Worm (Caenorhabditis elegans) whole organism, L4 larva: ENCODE results near the gene ints-11.

ENCODE experiments used
- Y48G9A.11 ChIP-seq: fragments of 200-800 bp; sonication (Bioruptor generic); IDR thresholded peaks from 2 replicates; pipeline ENCODE4 v1.3.6; 2022; ENCODE audit warnings: missing genetic modification reagents, missing genetic modification characterization, missing compliant biosample characterization
- Y75B8A.6 ChIP-seq: fragments of 200-800 bp; sonication (Bioruptor generic); IDR thresholded peaks from 2 replicates; pipeline ENCODE4 v1.3.6; 2022; ENCODE audit warnings: missing genetic modification reagents, missing genetic modification characterization, missing compliant biosample characterization
- ama-1 ChIP-seq: fragments of 150-350 bp; optimal IDR thresholded peaks from 2 replicates; lab custom pipeline; 2014; ENCODE audit warnings: inconsistent platforms, mixed read lengths
- fos-1 ChIP-seq: fragments of 150-350 bp; optimal IDR thresholded peaks from 2 replicates; lab custom pipeline; 2014; ENCODE audit warnings: missing biosample characterization, missing genetic modification characterization
- saeg-2 ChIP-seq: fragments of 200-800 bp; sonication (Bioruptor generic); IDR thresholded peaks from 2 replicates; pipeline ENCODE4 v1.3.6; 2022; ENCODE audit warnings: missing genetic modification reagents, missing genetic modification characterization, missing compliant biosample characterization
- tag-97 ChIP-seq: fragments of 200-800 bp; sonication (Bioruptor generic); IDR thresholded peaks from 2 replicates; pipeline ENCODE4 v1.3.6; 2022; ENCODE audit warnings: missing genetic modification characterization, missing compliant biosample characterization
- zfp-2 ChIP-seq: sonication (generic microtip); optimal IDR thresholded peaks from 2 replicates; lab custom pipeline; 2016; ENCODE audit warnings: mild to moderate bottlenecking, missing genetic modification characterization, missing compliant biosample characterization
- ztf-11 ChIP-seq: fragments of 150-350 bp; optimal IDR thresholded peaks from 2 replicates; lab custom pipeline; 2014; ENCODE audit warnings: missing biosample characterization, missing genetic modification characterization

- TF ChIP-seq zfp-2 (tag; lab: Kevin White, UChicago): no peak
- no peak for TF ChIP-seq saeg-2 (GFP tag; lab: Robert Waterston, UW)
- no peak for TF ChIP-seq fos-1
- no peak for TF ChIP-seq tag-97 (GFP tag; lab: Robert Waterston, UW)
- TF ChIP-seq ama-1 (lab: Kevin White, UChicago): no peak
- no peak for TF ChIP-seq ztf-11 (tag; lab: Kevin White, UChicago)
- no peak for TF ChIP-seq Y75B8A.6
- no peak for TF ChIP-seq Y48G9A.11 (GFP tag; lab: Robert Waterston, UW)
Observed at ce11 chrII:8117426-8117825, 25.9 kb downstream of the ints-11 start.
